Worm (Caenorhabditis elegans): ENCODE data around the gene ZK1058.3.

The ZK1058.3 gene

ce11 chrIII:3902588-3903325 lies 15.9 kb upstream of the ZK1058.3 start:
- no peak for TF ChIP-seq unc-62 (GFP tag; optimal IDR thresholded peaks at IDR 0.05)

ce11 chrIII:3906481-3906880 lies 12.2 kb upstream of the ZK1058.3 start:
- TF ChIP-seq unc-62 (GFP tag; optimal IDR thresholded peaks at IDR 0.05), result no peak

- no peak for TF ChIP-seq unc-62 (GFP tag; optimal IDR thresholded peaks at IDR 0.05)
These were observed 11.1 kb upstream of the ZK1058.3 start, which contains the start of gene mmcm-1 for ce11 chrIII:3907587-3907986. TSS of gene mmcm-1 (minus strand) at chrIII:3907687.

ce11 chrIII:3908205-3908604 lies 10.5 kb upstream of the ZK1058.3 start:
- no peak for TF ChIP-seq unc-62 (GFP tag; optimal IDR thresholded peaks at IDR 0.05)

ce11 chrIII:3914049-3914448 lies 4.6 kb upstream of the ZK1058.3 start, which contains the start of gene pat-3:
TSS of gene pat-3 (minus strand) at chrIII:3914149.
- no peak for TF ChIP-seq unc-62 (GFP tag; optimal IDR thresholded peaks at IDR 0.05)

ce11 chrIII:3914836-3915235 lies 3.8 kb upstream of the ZK1058.3 start:
- no peak for TF ChIP-seq unc-62 (GFP tag; optimal IDR thresholded peaks at IDR 0.05)

ce11 chrIII:3915705-3916104 lies 3.0 kb upstream of the ZK1058.3 start:
- no peak for TF ChIP-seq unc-62 (GFP tag; optimal IDR thresholded peaks at IDR 0.05)

- TF ChIP-seq unc-62 (GFP tag; optimal IDR thresholded peaks at IDR 0.05), result no peak
These were observed 2.0 kb upstream of the ZK1058.3 start, which contains the start of gene ccdc-47 for ce11 chrIII:3916624-3917023. TSS of gene ccdc-47 (plus strand) at chrIII:3916967.

ce11 chrIII:3921646-3922328 lies 3.1 kb downstream of the ZK1058.3 start, which contains the start of the genes metl-6 and nit-1:
TSS of gene metl-6 (minus strand) at chrIII:3921711.
TSS of gene nit-1 (plus strand) at chrIII:3922207.
- no peak for TF ChIP-seq unc-62 (GFP tag; optimal IDR thresholded peaks at IDR 0.05)

ce11 chrIII:3926116-3926515 lies 7.4 kb downstream of the ZK1058.3 start, which contains the start of gene ZK1058.9:
TSS of gene ZK1058.9 (minus strand) at chrIII:3926216.
- TF ChIP-seq unc-62 (GFP tag; optimal IDR thresholded peaks at IDR 0.05), result no peak

ce11 chrIII:3926801-3927200 lies 8.1 kb downstream of the ZK1058.3 start:
- TF ChIP-seq unc-62 (GFP tag; optimal IDR thresholded peaks at IDR 0.05), result no peak

- no peak for TF ChIP-seq unc-62 (GFP tag; optimal IDR thresholded peaks at IDR 0.05)
These were observed 8.8 kb downstream of the ZK1058.3 start for ce11 chrIII:3927450-3927849.

ce11 chrIII:3928136-3928535 lies 9.5 kb downstream of the ZK1058.3 start, which contains the start of gene F37A8.1:
TSS of gene F37A8.1 (plus strand) at chrIII:3928436.
- no peak for TF ChIP-seq unc-62 (GFP tag; optimal IDR thresholded peaks at IDR 0.05)

- TF ChIP-seq unc-62 (GFP tag; optimal IDR thresholded peaks at IDR 0.05), result no peak
These were observed 12.8 kb downstream of the ZK1058.3 start, which contains the start of gene F37A8.2 for ce11 chrIII:3931423-3931822. TSS of gene F37A8.2 (minus strand) at chrIII:3931523.

- no peak for TF ChIP-seq unc-62 (GFP tag; optimal IDR thresholded peaks at IDR 0.05)
These were observed 17.1 kb downstream of the ZK1058.3 start, which contains the start of gene npl-10 for ce11 chrIII:3935808-3936207. TSS of gene npl-10 (minus strand) at chrIII:3935908.

ce11 chrIII:3952058-3952457 lies 33.4 kb downstream of the ZK1058.3 start:
- TF ChIP-seq unc-62 (GFP tag; optimal IDR thresholded peaks at IDR 0.05), result no peak

- TF ChIP-seq unc-62 (GFP tag; optimal IDR thresholded peaks at IDR 0.05), result no peak
These were observed 34.6 kb downstream of the ZK1058.3 start for ce11 chrIII:3953235-3953634.
